Fruit fly (Drosophila melanogaster): ENCODE data around the gene CG14325.

CG14325 gene

DNA sequence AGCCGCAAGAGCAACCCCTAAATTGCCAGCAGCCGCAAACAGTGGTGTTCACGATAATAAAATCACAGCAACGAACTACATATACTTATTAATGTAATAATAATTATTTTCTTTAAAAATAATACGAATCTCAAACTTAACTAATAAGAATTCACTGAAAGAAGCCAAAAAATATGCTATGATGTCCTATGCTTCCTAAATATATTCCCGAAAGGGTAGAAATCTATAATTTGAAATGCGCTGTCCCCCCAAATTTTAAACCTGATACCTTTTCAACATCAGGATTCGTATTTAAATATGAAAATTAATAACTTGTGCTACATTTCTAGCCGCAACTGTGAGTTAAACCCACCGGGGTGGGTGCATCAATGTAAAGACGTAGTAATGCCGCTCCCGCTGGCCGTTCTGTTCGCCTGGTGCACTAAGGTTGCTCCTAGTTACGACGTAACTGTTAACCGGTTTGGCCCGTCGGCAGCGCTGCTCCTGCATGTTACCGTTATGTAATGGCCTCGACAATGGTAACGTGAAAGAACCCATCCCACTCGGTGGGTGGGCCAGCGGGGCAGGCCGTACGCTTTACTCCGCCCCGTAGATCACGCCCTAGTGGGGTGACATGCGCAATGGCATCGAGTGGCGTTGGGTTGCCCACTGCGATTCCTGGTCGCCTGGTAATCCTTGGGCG is 22.6 kb upstream of the CG14325 start:
- TF ChIP-seq Dek (tag; optimal IDR thresholded peaks at IDR 0.05) (peak; percentile 69), CG4360 (GFP tag; IDR thresholded peaks at IDR 0.05) (0 out of 2 replicates have a peak, but pooled peaks have one; percentile 34), fd64A (GFP tag; optimal IDR thresholded peaks at IDR 0.05) (peak; percentile 42), CG7928 (GFP tag; optimal IDR thresholded peaks at IDR 0.05) (peak; percentile 7), CG15696 (tag; optimal IDR thresholded peaks at IDR 0.05) (peak; percentile 95), Hey (tag; optimal IDR thresholded peaks at IDR 0.05) (peak; percentile 90), CG12942 (GFP tag; optimal IDR thresholded peaks at IDR 0.05) (peak; percentile 19), seq (GFP tag; IDR thresholded peaks at IDR 0.05) (peak; percentile 46; the same call in 1 of the 2 replicates), CG9727 (GFP tag; optimal IDR thresholded peaks at IDR 0.05) (peak; percentile 96), Hr3 (GFP tag; optimal IDR thresholded peaks at IDR 0.05) (peak; percentile 76), Dad (GFP tag; optimal IDR thresholded peaks at IDR 0.05) (no peak), bsh (GFP tag; optimal IDR thresholded peaks at IDR 0.05) (peak in 1 of 2 experiments; percentile 84), CG10979 (tag; optimal IDR thresholded peaks at IDR 0.05) (peak; percentile 94), Gug (GFP tag; IDR thresholded peaks at IDR 0.05) (peak; percentile 26; the same call in 1 of the 4 replicates), zf30C (GFP tag; optimal IDR thresholded peaks at IDR 0.05) (no peak), Scr (GFP tag; IDR thresholded peaks at IDR 0.05; ENCODE audit: partially characterized antibody) (no peak), CG9797 (GFP tag; optimal IDR thresholded peaks at IDR 0.05) (no peak), CG2712 (tag; optimal IDR thresholded peaks at IDR 0.05) (peak; percentile 93), CG17328 (GFP tag; IDR thresholded peaks at IDR 0.05) (peak; percentile 78), Mrtf (GFP tag; IDR thresholded peaks at IDR 0.05) (no peak; the same call in 2 of the 3 replicates), CoRest (tag; optimal IDR thresholded peaks at IDR 0.05) (peak; percentile 91), CG1233 (GFP tag; optimal IDR thresholded peaks at IDR 0.05) (peak; percentile 88), pnt (GFP tag; optimal IDR thresholded peaks at IDR 0.05) (no peak), CG15601 (tag; optimal IDR thresholded peaks at IDR 0.05) (peak; percentile 82), eve (GFP tag; optimal IDR thresholded peaks at IDR 0.05) (no peak), dimm (GFP tag; IDR thresholded peaks at IDR 0.05) (no peak), CG1024 (GFP tag; IDR thresholded peaks at IDR 0.05) (no peak), CG13894 (tag; optimal IDR thresholded peaks at IDR 0.05) (peak; percentile 12), Mad (GFP tag; optimal IDR thresholded peaks at IDR 0.05) (peak; percentile 34), exex (tag; optimal IDR thresholded peaks at IDR 0.05) (peak; percentile 32), chm (GFP tag; IDR thresholded peaks at IDR 0.05) (no peak), Atf6 (GFP tag; IDR thresholded peaks at IDR 0.05) (peak; percentile 31; the same call in 1 of the 2 replicates), CG2202 (tag; optimal IDR thresholded peaks at IDR 0.05) (peak; percentile 82), Ssrp (tag; optimal IDR thresholded peaks at IDR 0.05) (peak; percentile 88), luna (GFP tag; optimal IDR thresholded peaks at IDR 0.05) (no peak), hkb (optimal IDR thresholded peaks at IDR 0.05) (no peak), hkb (GFP tag; IDR thresholded peaks at IDR 0.05) (peak; percentile 62), CG4707 (GFP tag; optimal IDR thresholded peaks at IDR 0.05) (peak; percentile 46), Dbx (GFP tag; IDR thresholded peaks at IDR 0.05) (no peak), YL-1 (GFP tag; optimal IDR thresholded peaks at IDR 0.05) (peak; percentile 69), otp (GFP tag; IDR thresholded peaks at IDR 0.05) (0 out of 3 replicates have a peak, but pooled peaks have one; percentile 19), sisA (GFP tag; IDR thresholded peaks at IDR 0.05) (peak; percentile 65; the same call in 1 of the 2 replicates), CG17385 (GFP tag; optimal IDR thresholded peaks at IDR 0.05) (peak; percentile 83), CG15011 (GFP tag; optimal IDR thresholded peaks at IDR 0.05) (peak; percentile 71), dpn (GFP tag; optimal IDR thresholded peaks at IDR 0.05) (peak; percentile 37 to 61), CG10147 (GFP tag; optimal IDR thresholded peaks at IDR 0.05) (peak; percentile 87), vvl (GFP tag; IDR thresholded peaks at IDR 0.05) (peak; percentile 65), Ets65A (GFP tag) (peak; percentile 65), CG34376 (GFP tag; optimal IDR thresholded peaks at IDR 0.05) (peak; percentile 16), repo (GFP tag; optimal IDR thresholded peaks at IDR 0.05) (no peak)
